Worm (Caenorhabditis elegans) whole organism, early embryonic: ENCODE data around the gene lec-8.

Source experiments
- B0310.2 ChIP-seq: sonication (generic microtip); optimal IDR thresholded peaks from 2 replicates; lab custom pipeline; 2016; ENCODE audit warnings: mild to moderate bottlenecking, missing genetic modification characterization, missing compliant biosample characterization
- F13C5.2 ChIP-seq: sonication (generic microtip); optimal IDR thresholded peaks from 2 replicates; lab custom pipeline; 2017; ENCODE audit warnings: mild to moderate bottlenecking, missing genetic modification characterization, inconsistent platforms, missing compliant biosample characterization
- aly-1 ChIP-seq: sonication (generic microtip); optimal IDR thresholded peaks from 2 replicates; lab custom pipeline; 2016; ENCODE audit warnings: missing genetic modification characterization, missing compliant biosample characterization
- ama-1 ChIP-seq: fragments of 150-350 bp; optimal IDR thresholded peaks from 2 replicates; lab custom pipeline; 2014
- ceh-13 ChIP-seq: fragments of 200-800 bp; sonication (Bioruptor generic); optimal IDR thresholded peaks from 2 replicates; lab custom pipeline; 2018; ENCODE audit warnings: mild to moderate bottlenecking, missing genetic modification characterization, missing compliant biosample characterization
- ceh-36 ChIP-seq: sonication (generic microtip); optimal IDR thresholded peaks from 2 replicates; lab custom pipeline; 2016; ENCODE audit warnings: missing genetic modification characterization, inconsistent platforms, missing compliant biosample characterization
- ets-7 ChIP-seq: sonication (generic microtip); optimal IDR thresholded peaks from 2 replicates; lab custom pipeline; 2016; ENCODE audit warnings: missing genotype, missing genetic modification characterization, missing compliant biosample characterization
- flt-1 ChIP-seq: fragments of 200-800 bp; sonication (Bioruptor generic); IDR thresholded peaks from 2 replicates; pipeline ENCODE4 v1.3.6; 2022; ENCODE audit warnings: missing genetic modification characterization, missing compliant biosample characterization
- hmbx-1 ChIP-seq: sonication (generic microtip); optimal IDR thresholded peaks from 2 replicates; lab custom pipeline; 2016; ENCODE audit warnings: mild to moderate bottlenecking, missing genetic modification characterization, missing compliant biosample characterization
- hmg-4 ChIP-seq: fragments of 200-800 bp; sonication (Bioruptor generic); optimal IDR thresholded peaks from 2 replicates; lab custom pipeline; 2018; ENCODE audit warnings: mild to moderate bottlenecking, missing genetic modification characterization, missing compliant biosample characterization
- hnd-1 ChIP-seq: sonication (generic microtip); optimal IDR thresholded peaks from 2 replicates; lab custom pipeline; 2016; ENCODE audit warnings: missing genetic modification characterization, missing compliant biosample characterization
- pes-1 ChIP-seq: fragments of 200-800 bp; sonication (Bioruptor generic); IDR thresholded peaks from 2 replicates; pipeline ENCODE4 v1.3.6; 2022; ENCODE audit warnings: missing genetic modification reagents, missing genetic modification characterization, missing compliant biosample characterization
- scrt-1 ChIP-seq: fragments of 200-800 bp; sonication (Bioruptor generic); IDR thresholded peaks from 2 replicates; pipeline ENCODE4 v1.3.6; 2022; ENCODE audit warnings: missing genetic modification characterization, missing compliant biosample characterization
- sea-1 ChIP-seq: fragments of 200-800 bp; sonication (Bioruptor generic); conservative IDR thresholded peaks from 2 replicates; pipeline ENCODE4 v1.3.6; 2022; ENCODE audit warnings: missing genetic modification characterization, missing compliant biosample characterization
- tbx-11 ChIP-seq: fragments of 200-800 bp; sonication (Bioruptor generic); IDR thresholded peaks from 2 replicates; pipeline ENCODE4 v1.3.6; 2022; ENCODE audit warnings: missing genetic modification characterization, missing compliant biosample characterization
- tbx-37 ChIP-seq: fragments of 200-800 bp; sonication (Bioruptor generic); conservative IDR thresholded peaks from 2 replicates; pipeline ENCODE4 v1.3.6; 2022; ENCODE audit warnings: missing genetic modification reagents, missing genetic modification characterization, missing compliant biosample characterization
- tra-4 ChIP-seq: sonication (generic microtip); optimal IDR thresholded peaks from 2 replicates; lab custom pipeline; 2017; ENCODE audit warnings: missing genetic modification characterization, missing compliant biosample characterization

Gene lec-8

ce11 chrX:9850258-9850657 is at the start of gene lec-8:
TSS of gene lec-8 (plus strand) at chrX:9850571.
- no peak for TF ChIP-seq F13C5.2 (tag; lab: Kevin White, UChicago)
- no peak for TF ChIP-seq hmg-4 (GFP tag; lab: Kevin White, UChicago)
- no peak for TF ChIP-seq scrt-1 (GFP tag; lab: Robert Waterston, UW)
- TF ChIP-seq ama-1: no peak
- no peak for TF ChIP-seq tra-4
- no peak for TF ChIP-seq aly-1 (tag; lab: Kevin White, UChicago)
- no peak for TF ChIP-seq hmbx-1 (tag; lab: Kevin White, UChicago)
- TF ChIP-seq B0310.2 (tag; lab: Kevin White, UChicago): no peak
- TF ChIP-seq ets-7 (tag; lab: Kevin White, UChicago): no peak
- TF ChIP-seq tbx-11 (GFP tag; lab: Robert Waterston, UW): no peak
- no peak for TF ChIP-seq sea-1 (GFP tag; lab: Robert Waterston, UW)

DNA sequence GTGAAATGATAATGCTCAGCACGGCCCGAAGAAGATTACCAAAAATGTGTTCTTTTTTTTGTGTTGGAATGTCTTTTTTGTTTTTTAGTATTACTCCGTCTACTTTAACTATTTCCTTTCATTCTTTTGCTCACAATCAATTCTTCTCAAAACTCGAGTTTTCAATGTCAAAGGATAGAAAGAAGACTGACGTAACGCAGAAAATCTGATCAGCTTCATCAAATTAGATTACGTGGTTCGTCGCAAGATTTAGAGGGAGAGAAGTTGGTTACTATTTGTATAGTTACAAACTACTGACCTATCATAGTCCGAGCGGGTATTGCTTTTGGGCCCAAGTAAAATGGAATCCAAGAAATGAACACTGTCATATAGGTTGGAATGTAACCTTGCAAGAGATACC is 46.8 kb upstream of the lec-8 start:
- TF ChIP-seq sea-1 (GFP tag; lab: Robert Waterston, UW): no peak
- TF ChIP-seq B0310.2 (tag; lab: Kevin White, UChicago): no peak
- no peak for TF ChIP-seq hmg-4 (GFP tag; lab: Kevin White, UChicago)
- no peak for TF ChIP-seq hnd-1
- no peak for TF ChIP-seq pes-1
- no peak for TF ChIP-seq scrt-1 (GFP tag; lab: Robert Waterston, UW)

ce11 chrX:9804735-9805134 is 45.6 kb upstream of the lec-8 start:
- no peak for TF ChIP-seq ceh-36
- no peak for TF ChIP-seq ets-7 (tag; lab: Kevin White, UChicago)
- TF ChIP-seq ceh-13 (GFP tag; lab: Kevin White, UChicago): no peak
- no peak for TF ChIP-seq sea-1 (GFP tag; lab: Robert Waterston, UW)
- no peak for TF ChIP-seq hmg-4 (GFP tag; lab: Kevin White, UChicago)

- no peak for TF ChIP-seq tbx-11 (GFP tag; lab: Robert Waterston, UW)
- no peak for TF ChIP-seq ets-7 (tag; lab: Kevin White, UChicago)
- no peak for TF ChIP-seq hnd-1
- TF ChIP-seq sea-1 (GFP tag; lab: Robert Waterston, UW): no peak
- no peak for TF ChIP-seq tbx-37 (GFP tag; lab: Robert Waterston, UW)
- no peak for TF ChIP-seq flt-1 (GFP tag; lab: Robert Waterston, UW)
- no peak for TF ChIP-seq ceh-36
- TF ChIP-seq tra-4: no peak
- no peak for TF ChIP-seq ceh-13 (GFP tag; lab: Kevin White, UChicago)
- no peak for TF ChIP-seq hmg-4 (GFP tag; lab: Kevin White, UChicago)
- no peak for TF ChIP-seq pes-1
- TF ChIP-seq ama-1: no peak
- no peak for TF ChIP-seq scrt-1 (GFP tag; lab: Robert Waterston, UW)
- TF ChIP-seq F13C5.2 (tag; lab: Kevin White, UChicago): no peak
- TF ChIP-seq B0310.2 (tag; lab: Kevin White, UChicago): no peak
- no peak for TF ChIP-seq aly-1 (tag; lab: Kevin White, UChicago)
Observed at ce11 chrX:9805426-9805825, 44.9 kb upstream of the lec-8 start.

- no peak for TF ChIP-seq hmg-4 (GFP tag; lab: Kevin White, UChicago)
- no peak for TF ChIP-seq flt-1 (GFP tag; lab: Robert Waterston, UW)
- no peak for TF ChIP-seq hnd-1
- TF ChIP-seq ceh-36: no peak
- no peak for TF ChIP-seq ets-7 (tag; lab: Kevin White, UChicago)
- no peak for TF ChIP-seq tbx-11 (GFP tag; lab: Robert Waterston, UW)
- TF ChIP-seq ceh-13 (GFP tag; lab: Kevin White, UChicago): no peak
- TF ChIP-seq tra-4: no peak
- no peak for TF ChIP-seq aly-1 (tag; lab: Kevin White, UChicago)
Observed at ce11 chrX:9807377-9808048, 42.9 kb upstream of the lec-8 start, which contains the start of gene lgc-47. TSS of gene lgc-47 (minus strand) at chrX:9807662.

DNA sequence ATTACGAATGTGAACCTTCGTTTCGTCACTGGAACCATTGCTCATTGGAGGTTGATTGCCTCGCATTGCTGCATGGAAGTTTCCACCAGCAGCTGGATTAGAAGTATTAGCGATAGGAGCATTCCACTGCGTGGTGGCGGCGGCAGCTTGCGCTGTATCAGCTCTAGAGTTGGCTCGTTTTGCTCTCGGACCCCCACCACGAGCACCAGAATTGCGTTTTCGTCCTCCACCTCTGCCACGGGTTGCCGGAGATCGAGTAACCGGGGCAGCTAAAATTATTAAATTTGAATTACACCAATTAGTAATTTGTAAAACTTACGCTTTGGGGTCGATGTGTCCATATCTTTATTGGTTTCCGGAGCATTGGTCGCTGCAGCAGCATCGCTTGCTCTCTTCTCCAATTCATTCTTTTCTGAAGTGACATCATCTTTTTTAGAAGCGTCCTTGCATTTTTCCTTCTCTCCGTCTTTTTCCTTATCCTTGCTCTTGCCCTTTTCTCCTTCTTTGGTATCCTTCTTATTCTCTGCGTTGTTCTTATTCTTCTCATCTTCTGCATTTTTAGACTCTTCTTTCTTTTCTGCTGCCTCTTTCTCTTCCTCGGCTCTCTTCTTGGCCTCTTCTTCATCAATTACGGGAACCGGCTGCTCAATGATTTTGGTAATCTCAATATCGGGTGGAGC is 36.1 kb upstream of the lec-8 start:
- no peak for TF ChIP-seq ceh-13 (GFP tag; lab: Kevin White, UChicago)
- TF ChIP-seq hmg-4 (GFP tag; lab: Kevin White, UChicago): no peak
- TF ChIP-seq tbx-37 (GFP tag; lab: Robert Waterston, UW): no peak
- TF ChIP-seq ceh-36: no peak
- no peak for TF ChIP-seq hmbx-1 (tag; lab: Kevin White, UChicago)
- no peak for TF ChIP-seq B0310.2 (tag; lab: Kevin White, UChicago)
- no peak for TF ChIP-seq ets-7 (tag; lab: Kevin White, UChicago)
- no peak for TF ChIP-seq ama-1
- TF ChIP-seq F13C5.2 (tag; lab: Kevin White, UChicago): no peak
- TF ChIP-seq aly-1 (tag; lab: Kevin White, UChicago): no peak
- no peak for TF ChIP-seq flt-1 (GFP tag; lab: Robert Waterston, UW)
- no peak for TF ChIP-seq pes-1
- no peak for TF ChIP-seq tbx-11 (GFP tag; lab: Robert Waterston, UW)
- TF ChIP-seq tra-4: no peak
- TF ChIP-seq sea-1 (GFP tag; lab: Robert Waterston, UW): no peak
- no peak for TF ChIP-seq hnd-1
- TF ChIP-seq scrt-1 (GFP tag; lab: Robert Waterston, UW): no peak

- TF ChIP-seq F13C5.2 (tag; lab: Kevin White, UChicago) (no peak), tbx-11 (GFP tag; lab: Robert Waterston, UW) (no peak), pes-1 (no peak), tra-4 (no peak), tbx-37 (GFP tag; lab: Robert Waterston, UW) (no peak), ets-7 (tag; lab: Kevin White, UChicago) (no peak), aly-1 (tag; lab: Kevin White, UChicago) (no peak), flt-1 (GFP tag; lab: Robert Waterston, UW) (no peak), ceh-36 (no peak), ceh-13 (GFP tag; lab: Kevin White, UChicago) (no peak), B0310.2 (tag; lab: Kevin White, UChicago) (no peak), hmg-4 (GFP tag; lab: Kevin White, UChicago) (no peak), hmbx-1 (tag; lab: Kevin White, UChicago) (no peak), ama-1 (no peak), hnd-1 (no peak)
Observed at ce11 chrX:9822173-9822572, 28.2 kb upstream of the lec-8 start, which contains the start of gene dpy-22. TSS of gene dpy-22 (minus strand) at chrX:9822273.
